Fruit fly (Drosophila melanogaster): ENCODE results near the gene Cp38.

dm6 chrX:8479031-8479568, 2.5 kb upstream of the Cp38 start, which contains the start of gene Cp36:
- TF ChIP-seq CG12942 (GFP tag; optimal IDR thresholded peaks at IDR 0.05) (no peak), nerfin-2 (GFP tag; IDR thresholded peaks at IDR 0.05; ENCODE audit: partially characterized antibody) (no peak), exex (tag; optimal IDR thresholded peaks at IDR 0.05) (no peak), CG2129 (GFP tag; IDR thresholded peaks at IDR 0.05; ENCODE audit: partially characterized antibody) (no peak), Ada2b (GFP tag; IDR thresholded peaks at IDR 0.05) (no peak), zen2 (GFP tag; IDR thresholded peaks at IDR 0.05; ENCODE audit: partially characterized antibody) (no peak), CG30020 (tag; optimal IDR thresholded peaks at IDR 0.05) (no peak), CG10565 (GFP tag; optimal IDR thresholded peaks at IDR 0.05) (no peak), pan (optimal IDR thresholded peaks at IDR 0.05) (no peak), pan (GFP tag; optimal IDR thresholded peaks at IDR 0.05 in 1 of 2, IDR thresholded peaks at IDR 0.05 in 1 of 2) (no peak), sob (GFP tag; IDR thresholded peaks at IDR 0.05) (no peak), lbe (GFP tag; optimal IDR thresholded peaks at IDR 0.05) (no peak), Dfd (GFP tag; optimal IDR thresholded peaks at IDR 0.05) (no peak)
